Fruit fly (Drosophila melanogaster): ENCODE results near the gene ppk5.

Gene ppk5

DNA sequence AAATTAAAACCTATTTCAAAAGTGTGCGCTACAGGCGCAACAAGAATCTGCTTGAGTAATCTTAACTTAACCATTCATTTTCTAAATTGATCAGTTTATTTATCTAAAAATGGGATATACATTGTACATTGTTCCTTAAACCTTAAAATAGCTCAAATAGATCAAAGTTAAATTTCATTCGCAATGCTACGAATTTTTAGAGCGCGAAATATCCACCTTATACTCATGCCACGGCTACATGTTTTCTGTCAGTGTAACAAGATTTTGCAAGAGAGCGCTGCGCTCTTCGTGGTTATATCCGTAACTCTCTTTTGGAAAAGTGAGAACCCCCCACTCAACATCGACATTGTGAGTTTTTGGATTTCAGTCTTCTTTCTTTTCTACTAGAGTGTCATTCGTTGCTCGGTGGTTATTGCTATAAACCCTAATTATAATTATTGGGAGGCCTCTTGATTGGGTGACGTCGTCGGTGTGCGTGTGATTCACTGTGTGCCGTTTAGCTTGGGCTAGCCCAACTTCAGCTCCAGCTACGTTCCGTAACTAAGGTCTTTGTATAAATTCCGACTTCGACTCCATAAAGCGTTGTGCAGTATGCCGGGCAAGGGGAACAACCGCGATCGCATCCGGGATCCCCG, 24.9 kb upstream of the ppk5 start (continued):
- no peak for TF ChIP-seq fd3F (GFP tag; optimal IDR thresholded peaks at IDR 0.05)
- TF ChIP-seq exex (tag; optimal IDR thresholded peaks at IDR 0.05): peak; percentile 82
- peak; percentile 23 for TF ChIP-seq CG2875 (GFP tag; optimal IDR thresholded peaks at IDR 0.05)
- no peak for TF ChIP-seq CG33557 (GFP tag; optimal IDR thresholded peaks at IDR 0.05)
- TF ChIP-seq CG17829 (tag; optimal IDR thresholded peaks at IDR 0.05): no peak
- no peak for TF ChIP-seq gce (GFP tag; IDR thresholded peaks at IDR 0.05)
- peak; percentile 39 for TF ChIP-seq gro (GFP tag; optimal IDR thresholded peaks at IDR 0.05)
- TF ChIP-seq twi (tag; optimal IDR thresholded peaks at IDR 0.05): no peak
- TF ChIP-seq prd (optimal IDR thresholded peaks at IDR 0.05): no peak
- peak; percentile 53; the same call in 2 of the 3 replicates for TF ChIP-seq prd (GFP tag; IDR thresholded peaks at IDR 0.05)
- peak; percentile 48 for TF ChIP-seq lilli (GFP tag; optimal IDR thresholded peaks at IDR 0.05)
- TF ChIP-seq ac (GFP tag; optimal IDR thresholded peaks at IDR 0.05): no peak
- no peak for TF ChIP-seq Opbp (GFP tag; IDR thresholded peaks at IDR 0.05; ENCODE audit: partially characterized antibody)
- TF ChIP-seq oc (tag; optimal IDR thresholded peaks at IDR 0.05): no peak
- no peak for TF ChIP-seq CG31224 (GFP tag; IDR thresholded peaks at IDR 0.05)
- peak; percentile 40 for TF ChIP-seq Antp (GFP tag; optimal IDR thresholded peaks at IDR 0.05)
- TF ChIP-seq GATAe (GFP tag; conservative IDR thresholded peaks at IDR 0.05): no peak
- no peak for TF ChIP-seq CG9876 (GFP tag; optimal IDR thresholded peaks at IDR 0.05)
- TF ChIP-seq CG11247 (GFP tag; IDR thresholded peaks at IDR 0.05): no peak
- no peak for TF ChIP-seq CG10274 (GFP tag; optimal IDR thresholded peaks at IDR 0.05)
- no peak for TF ChIP-seq CG17612 (GFP tag; IDR thresholded peaks at IDR 0.05)
- TF ChIP-seq sisA (GFP tag; IDR thresholded peaks at IDR 0.05): no peak
- TF ChIP-seq CG15073 (GFP tag; optimal IDR thresholded peaks at IDR 0.05): no peak
- TF ChIP-seq peb (GFP tag; IDR thresholded peaks at IDR 0.05): no peak
- TF ChIP-seq hth (optimal IDR thresholded peaks at IDR 0.05): no peak
- no peak for TF ChIP-seq vnd (GFP tag; IDR thresholded peaks at IDR 0.05; ENCODE audit: partially characterized antibody)
- no peak for TF ChIP-seq Doc2 (GFP tag; IDR thresholded peaks at IDR 0.05)
- peak; percentile 38 for TF ChIP-seq CG17359 (tag; optimal IDR thresholded peaks at IDR 0.05)
- peak; percentile 16 for TF ChIP-seq CG1792 (GFP tag; optimal IDR thresholded peaks at IDR 0.05)
- no peak for TF ChIP-seq bowl (GFP tag; IDR thresholded peaks at IDR 0.05)
- no peak for TF ChIP-seq C15 (GFP tag; IDR thresholded peaks at IDR 0.05)
- TF ChIP-seq tin (GFP tag; optimal IDR thresholded peaks at IDR 0.05): peak; percentile 50
- no peak for TF ChIP-seq E2f1 (GFP tag; IDR thresholded peaks at IDR 0.05)
- peak; percentile 6 for TF ChIP-seq NC2β (GFP tag; optimal IDR thresholded peaks at IDR 0.05)
- TF ChIP-seq so (GFP tag; IDR thresholded peaks at IDR 0.05): peak; percentile 39; the same call in 1 of the 3 replicates
- TF ChIP-seq sens-2 (GFP tag; IDR thresholded peaks at IDR 0.05): no peak
- TF ChIP-seq HmgD (GFP tag; optimal IDR thresholded peaks at IDR 0.05): no peak
- no peak for TF ChIP-seq Sry-β (GFP tag; optimal IDR thresholded peaks at IDR 0.05)
- TF ChIP-seq crc (GFP tag; optimal IDR thresholded peaks at IDR 0.05): no peak
- no peak for TF ChIP-seq pros (GFP tag; optimal IDR thresholded peaks at IDR 0.05)
- TF ChIP-seq pnt (GFP tag; optimal IDR thresholded peaks at IDR 0.05): peak; percentile 11
- peak; percentile 39 for TF ChIP-seq ind (GFP tag; optimal IDR thresholded peaks at IDR 0.05)
- no peak for TF ChIP-seq CG8290 (GFP tag; optimal IDR thresholded peaks at IDR 0.05)
- peak in 1 of 2 experiments; percentile 49 for TF ChIP-seq CG8290 (tag; optimal IDR thresholded peaks at IDR 0.05)
- peak; percentile 63 to 74 for TF ChIP-seq Trl (optimal IDR thresholded peaks at IDR 0.05)
- peak; percentile 14 for TF ChIP-seq Trl (GFP tag; optimal IDR thresholded peaks at IDR 0.05)
- TF ChIP-seq CG7839 (tag; optimal IDR thresholded peaks at IDR 0.05): peak; percentile 35
- no peak for TF ChIP-seq CG12744 (GFP tag; optimal IDR thresholded peaks at IDR 0.05)
- TF ChIP-seq Deaf1 (tag; optimal IDR thresholded peaks at IDR 0.05): no peak
- peak; percentile 42 for TF ChIP-seq pho (GFP tag; optimal IDR thresholded peaks at IDR 0.05)
- no peak for TF ChIP-seq CG8944 (GFP tag; optimal IDR thresholded peaks at IDR 0.05)
- peak; percentile 51 for TF ChIP-seq CG2712 (tag; optimal IDR thresholded peaks at IDR 0.05)
- no peak for TF ChIP-seq crp (GFP tag; optimal IDR thresholded peaks at IDR 0.05)

Data from whole organism, embryonic.